Worm (Caenorhabditis elegans): ENCODE data around the gene ceh-76.

- TF ChIP-seq C08G9.2 (tag; optimal IDR thresholded peaks at IDR 0.05) (no peak), ceh-9 (tag; optimal IDR thresholded peaks at IDR 0.05) (no peak), rnt-1 (tag; optimal IDR thresholded peaks at IDR 0.05) (no peak)
Measured at ce11 chrV:7977701-7978461, 16.6 kb downstream of the ceh-76 start, which contains the start of gene let-413.

Data from whole organism, late embryonic.